Worm (Caenorhabditis elegans): ENCODE measurements around the gene srxa-18.

DNA sequence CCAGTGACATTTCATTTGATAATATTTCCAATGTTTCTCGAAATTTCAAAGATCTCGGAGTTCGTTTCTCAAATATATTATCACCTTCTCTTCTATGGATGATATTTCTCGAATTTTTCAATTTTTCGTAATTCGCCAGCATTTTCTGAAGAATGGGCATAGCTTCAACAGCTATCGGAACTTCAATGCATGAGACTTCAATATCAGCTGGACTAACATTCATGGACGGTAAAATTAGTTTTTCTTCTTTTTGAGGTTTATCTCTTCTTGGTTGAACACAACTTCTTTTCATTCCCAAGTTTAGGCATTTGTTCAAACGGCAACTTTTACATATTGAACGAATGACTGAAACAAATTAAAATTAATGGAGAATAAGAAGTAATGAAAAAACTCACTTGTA is 39.9 kb downstream of the srxa-18 start:
- TF ChIP-seq snpc-4 (tag; optimal IDR thresholded peaks at IDR 0.05) (no peak), ceh-16 (tag; optimal IDR thresholded peaks at IDR 0.05) (no peak), elt-1 (tag; optimal IDR thresholded peaks at IDR 0.05) (no peak), unc-39 (tag; optimal IDR thresholded peaks at IDR 0.05) (no peak), skn-1 (tag; optimal IDR thresholded peaks at IDR 0.05) (no peak), peb-1 (tag; optimal IDR thresholded peaks at IDR 0.05) (no peak), blmp-1 (tag; optimal IDR thresholded peaks at IDR 0.05; ENCODE audit: insufficient read depth) (no peak)

Measured in whole organism, L2 larva.